Fruit fly (Drosophila melanogaster) whole organism, embryonic: Measurements from ENCODE around the gene CG10512.

Source experiments
- ATbp ChIP-seq: fragments of 200-800 bp; sonication (Bioruptor generic); optimal IDR thresholded peaks from 2 replicates; lab custom pipeline; 2017; ENCODE audit warnings: missing biosample characterization, mild to moderate bottlenecking, missing genetic modification characterization, missing genetic modification reagents
- Abd-B ChIP-seq: fragments of 200-800 bp; sonication (Bioruptor generic); optimal IDR thresholded peaks from 2 replicates; lab custom pipeline; 2018; ENCODE audit warnings: missing biosample characterization, mild to moderate bottlenecking, missing genetic modification characterization, moderate library complexity
- Atf-2 ChIP-seq: fragments of 200-800 bp; sonication (Bioruptor generic); optimal IDR thresholded peaks from 2 replicates; lab custom pipeline; 2016; ENCODE audit warnings: missing biosample characterization, missing genetic modification characterization
- Awh ChIP-seq: fragments of 200-800 bp; sonication (Bioruptor generic); IDR thresholded peaks from 2 replicates; pipeline ENCODE4, ENCODE4 v1.3.6; 2022; ENCODE audit warnings: missing biosample characterization, missing genetic modification characterization
- CG10543 ChIP-seq: fragments of 200-800 bp; sonication (Bioruptor generic); optimal IDR thresholded peaks from 3 replicates; lab custom pipeline; 2017; ENCODE audit warnings: missing biosample characterization, mild to moderate bottlenecking, missing genetic modification characterization, moderate library complexity
- CG11560 ChIP-seq: fragments of 200-800 bp; sonication (Bioruptor generic); IDR thresholded peaks from 3 replicates; pipeline ENCODE4 v1.3.6; 2022; ENCODE audit warnings: missing biosample characterization, missing genetic modification characterization
- CG12236 ChIP-seq: fragments of 200-800 bp; sonication (Bioruptor generic); optimal IDR thresholded peaks from 2 replicates; lab custom pipeline; 2016; ENCODE audit warnings: missing biosample characterization, missing genetic modification characterization
- CG14710 ChIP-seq: fragments of 200-800 bp; sonication (Bioruptor generic); optimal IDR thresholded peaks from 3 replicates; lab custom pipeline; 2019; ENCODE audit warnings: missing biosample characterization, mild to moderate bottlenecking, missing genetic modification characterization, moderate library complexity
- CG14965 ChIP-seq: fragments of 200-800 bp; sonication (Bioruptor generic); optimal IDR thresholded peaks from 2 replicates; lab custom pipeline; 2016; ENCODE audit warnings: missing biosample characterization, missing genetic modification characterization, borderline replicate concordance
- CG15269 ChIP-seq: fragments of 200-800 bp; sonication (Bioruptor generic); optimal IDR thresholded peaks from 2 replicates; lab custom pipeline; 2018; ENCODE audit warnings: missing biosample characterization, mild to moderate bottlenecking, missing genetic modification characterization, moderate library complexity
- CG18011 ChIP-seq: fragments of 200-800 bp; sonication (Bioruptor generic); optimal IDR thresholded peaks from 2 replicates; lab custom pipeline; 2017; ENCODE audit warnings: missing biosample characterization, missing genetic modification characterization, mild to moderate bottlenecking, moderate library complexity, missing genotype
- CG30020 ChIP-seq: fragments of 200-800 bp; optimal IDR thresholded peaks from 2 replicates; lab custom pipeline; 2019; ENCODE audit warnings: missing biosample characterization, mild to moderate bottlenecking, missing genetic modification characterization, moderate library complexity
- CG32767 ChIP-seq: fragments of 200-800 bp; sonication (Bioruptor generic); IDR thresholded peaks from 2 replicates; pipeline ENCODE4 v1.3.6; 2022; ENCODE audit warnings: missing biosample characterization, missing genetic modification characterization
- CG4707 ChIP-seq: fragments of 200-800 bp; sonication (Bioruptor generic); optimal IDR thresholded peaks from 2 replicates; lab custom pipeline; 2018; ENCODE audit warnings: missing biosample characterization, mild to moderate bottlenecking, missing genetic modification characterization, moderate library complexity
- CG7963 ChIP-seq: fragments of 200-800 bp; sonication (Bioruptor generic); IDR thresholded peaks from 3 replicates; pipeline ENCODE4 v1.3.6; 2022; ENCODE audit warnings: missing biosample characterization, missing genetic modification characterization; ENCODE audit not compliant: partially characterized antibody
- CG8765 ChIP-seq: fragments of 200-800 bp; sonication (Bioruptor generic); IDR thresholded peaks from 2 replicates; pipeline ENCODE4 v1.3.6; 2022; ENCODE audit warnings: missing biosample characterization, missing genetic modification characterization
- Dbx ChIP-seq: fragments of 200-800 bp; sonication (Bioruptor generic); IDR thresholded peaks from 3 replicates; pipeline ENCODE4 v1.3.6; 2022; ENCODE audit warnings: missing biosample characterization, missing genetic modification characterization
- Doc2 ChIP-seq: fragments of 200-800 bp; sonication (Bioruptor generic); IDR thresholded peaks from 2 replicates; pipeline ENCODE4 v1.3.6; 2022; ENCODE audit warnings: missing biosample characterization, missing genetic modification characterization
- Gsc ChIP-seq: fragments of 200-800 bp; sonication (Bioruptor generic); IDR thresholded peaks from 2 replicates; pipeline ENCODE4 v1.3.6; 2022; ENCODE audit warnings: missing biosample characterization, missing genetic modification characterization
- HLH4C ChIP-seq: fragments of 200-800 bp; sonication (Bioruptor generic); IDR thresholded peaks from 3 replicates; pipeline ENCODE4 v1.3.6; 2022; ENCODE audit warnings: missing biosample characterization, missing genetic modification characterization; ENCODE audit not compliant: partially characterized antibody
- Hmx ChIP-seq: fragments of 200-800 bp; sonication (Bioruptor generic); optimal IDR thresholded peaks from 2 replicates; lab custom pipeline; 2016; ENCODE audit warnings: missing biosample characterization, missing genetic modification characterization
- Jarid2 ChIP-seq: fragments of 200-800 bp; sonication (Bioruptor generic); optimal IDR thresholded peaks from 3 replicates; lab custom pipeline; 2017; ENCODE audit warnings: mild to moderate bottlenecking, missing biosample characterization, missing genetic modification reagents, missing genetic modification characterization
- MBD-R2 ChIP-seq: fragments of 200-800 bp; sonication (Bioruptor generic); IDR thresholded peaks from 2 replicates; pipeline ENCODE4 v1.3.6; 2022; ENCODE audit warnings: missing biosample characterization, missing genetic modification characterization
- Myb ChIP-seq: fragments of 200-800 bp; sonication (Bioruptor generic); optimal IDR thresholded peaks from 2 replicates; lab custom pipeline; 2016; ENCODE audit warnings: missing biosample characterization, missing genetic modification characterization
- Nf-YC ChIP-seq: fragments of 200-800 bp; optimal IDR thresholded peaks from 3 replicates; lab custom pipeline; 2019; ENCODE audit warnings: missing biosample characterization, mild to moderate bottlenecking, missing genetic modification characterization, moderate library complexity
- NfI ChIP-seq: fragments of 200-800 bp; sonication (Bioruptor generic); optimal IDR thresholded peaks from 3 replicates; lab custom pipeline; 2018; ENCODE audit warnings: missing biosample characterization, mild to moderate bottlenecking, missing genetic modification characterization, moderate library complexity
- PHDP ChIP-seq: fragments of 200-800 bp; sonication (Bioruptor generic); optimal IDR thresholded peaks from 3 replicates; lab custom pipeline; 2018; ENCODE audit warnings: missing biosample characterization, mild to moderate bottlenecking, missing genetic modification characterization, moderate library complexity
- Rx ChIP-seq: fragments of 200-800 bp; sonication (Bioruptor generic); IDR thresholded peaks from 2 replicates; pipeline ENCODE4 v1.3.6; 2022; ENCODE audit warnings: missing biosample characterization, missing genetic modification characterization
- Side ChIP-seq: fragments of 200-800 bp; sonication (Bioruptor generic); optimal IDR thresholded peaks from 2 replicates; lab custom pipeline; 2016; ENCODE audit warnings: missing biosample characterization, missing genetic modification characterization
- Sox102F ChIP-seq: fragments of 200-800 bp; sonication (Bioruptor generic); optimal IDR thresholded peaks from 2 replicates; lab custom pipeline; 2018; ENCODE audit warnings: missing biosample characterization, mild to moderate bottlenecking, missing genetic modification characterization, moderate library complexity
- ac ChIP-seq: fragments of 200-800 bp; sonication (Bioruptor generic); optimal IDR thresholded peaks from 3 replicates; lab custom pipeline; 2017; ENCODE audit warnings: missing biosample characterization, mild to moderate bottlenecking, missing genetic modification characterization
- bbx ChIP-seq: fragments of 200-800 bp; sonication (Bioruptor generic); IDR thresholded peaks from 2 replicates; pipeline ENCODE4 v1.3.6; 2022; ENCODE audit warnings: missing biosample characterization, missing genetic modification characterization; ENCODE audit not compliant: partially characterized antibody
- crol ChIP-seq: fragments of 200-800 bp; sonication (Bioruptor generic); IDR thresholded peaks from 2 replicates; pipeline ENCODE4 v1.3.6; 2022; ENCODE audit warnings: missing biosample characterization, missing genetic modification characterization
- crp ChIP-seq, 2 experiments: fragments of 200-800 bp; sonication (Bioruptor generic); optimal IDR thresholded peaks; 2 replicates in 1 of 2; 3 replicates in 1 of 2; lab custom pipeline; 2017; ENCODE audit warnings: missing biosample characterization in 2 of 2, missing genetic modification characterization in 2 of 2, mild to moderate bottlenecking in 1 of 2, moderate library complexity in 1 of 2
- en ChIP-seq: fragments of 200-800 bp; sonication (Bioruptor generic); optimal IDR thresholded peaks from 2 replicates; lab custom pipeline; 2016; ENCODE audit warnings: missing biosample characterization, missing genetic modification characterization
- ewg ChIP-seq: fragments of 200-800 bp; sonication (Bioruptor generic); optimal IDR thresholded peaks from 3 replicates; lab custom pipeline; 2017; ENCODE audit warnings: mild to moderate bottlenecking, missing biosample characterization, missing genetic modification reagents, missing genetic modification characterization
- grn ChIP-seq: fragments of 200-800 bp; sonication (Bioruptor generic); optimal IDR thresholded peaks from 3 replicates; lab custom pipeline; 2017; ENCODE audit warnings: missing biosample characterization, missing genetic modification characterization
- her ChIP-seq: fragments of 200-800 bp; sonication (Bioruptor generic); optimal IDR thresholded peaks from 2 replicates; lab custom pipeline; 2016; ENCODE audit warnings: missing biosample characterization, missing genetic modification characterization
- lbe ChIP-seq: fragments of 200-800 bp; sonication (Bioruptor generic); optimal IDR thresholded peaks from 2 replicates; lab custom pipeline; 2016; ENCODE audit warnings: missing biosample characterization, mild to moderate bottlenecking, missing genetic modification characterization
- lilli ChIP-seq: fragments of 200-800 bp; sonication (Bioruptor generic); optimal IDR thresholded peaks from 3 replicates; lab custom pipeline; 2016; ENCODE audit warnings: missing biosample characterization, missing genetic modification characterization
- lov ChIP-seq, 2 experiments: fragments of 200-800 bp in 1 of 2; fragments of >200 bp in 1 of 2; sonication (Bioruptor generic) in 1 of 2; IDR thresholded peaks in 1 of 2; optimal IDR thresholded peaks in 1 of 2; 2 replicates in 1 of 2; 3 replicates in 1 of 2; pipeline versions ENCODE4 v1.3.6 to Lab custom; 2017 to 2022; ENCODE audit warnings: missing biosample characterization in 1 of 2, missing genetic modification characterization in 1 of 2
- otp ChIP-seq: fragments of 200-800 bp; sonication (Bioruptor generic); IDR thresholded peaks from 3 replicates; pipeline ENCODE4, ENCODE4 v1.3.6; 2022; ENCODE audit warnings: missing biosample characterization, missing genetic modification characterization
- rib ChIP-seq: fragments of 200-800 bp; sonication (Bioruptor generic); IDR thresholded peaks from 2 replicates; pipeline ENCODE4 v1.3.6; 2022; ENCODE audit warnings: missing biosample characterization, missing genetic modification characterization
- sob ChIP-seq: fragments of 200-800 bp; sonication (Bioruptor generic); IDR thresholded peaks from 2 replicates; pipeline ENCODE4 v1.3.6; 2022; ENCODE audit warnings: missing biosample characterization, missing genetic modification characterization
- stc ChIP-seq: fragments of 200-800 bp; sonication (Bioruptor generic); IDR thresholded peaks from 2 replicates; pipeline ENCODE4 v1.3.6; 2022; ENCODE audit warnings: missing biosample characterization, missing genetic modification characterization
- stwl ChIP-seq: fragments of 200-800 bp; sonication (Bioruptor generic); optimal IDR thresholded peaks from 3 replicates; lab custom pipeline; 2018; ENCODE audit warnings: missing biosample characterization, mild to moderate bottlenecking, missing genetic modification characterization, moderate library complexity
- tll ChIP-seq, 2 experiments: fragments of 200-800 bp in 1 of 2; fragments of >200 bp in 1 of 2; sonication (Bioruptor generic) in 1 of 2; optimal IDR thresholded peaks; 2 replicates each; lab custom pipeline; 2017 to 2019; ENCODE audit warnings: missing biosample characterization in 2 of 2, missing genetic modification characterization in 2 of 2, mild to moderate bottlenecking in 1 of 2, moderate library complexity in 1 of 2
- vvl ChIP-seq: fragments of 200-800 bp; sonication (Bioruptor generic); IDR thresholded peaks from 2 replicates; pipeline ENCODE4 v1.3.6; 2022; ENCODE audit warnings: missing biosample characterization, missing genetic modification characterization
- zf30C ChIP-seq: fragments of 200-800 bp; sonication (Bioruptor generic); optimal IDR thresholded peaks from 3 replicates; lab custom pipeline; 2018; ENCODE audit warnings: missing biosample characterization, mild to moderate bottlenecking, missing genetic modification characterization

Gene CG10512

DNA sequence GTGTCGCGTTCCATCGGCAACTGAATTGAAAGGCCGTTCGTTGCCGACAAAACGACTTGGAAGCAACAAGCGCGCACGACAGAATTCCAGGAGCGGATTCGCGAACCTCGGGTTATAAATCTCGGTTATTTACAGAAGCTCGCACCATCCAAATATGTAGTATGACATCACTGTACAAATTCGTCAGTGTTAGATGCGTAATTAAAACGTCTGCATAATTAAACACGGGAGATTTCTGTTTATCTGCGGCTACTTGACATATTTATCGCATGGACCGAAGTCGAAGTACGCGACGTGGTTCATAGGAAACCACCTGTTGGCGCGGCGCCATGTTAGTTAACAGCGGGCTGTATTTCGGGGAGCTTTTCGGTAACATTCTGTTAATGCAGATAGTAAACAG, 30.8 kb upstream of the CG10512 start, which contains the start of gene Ac78C (continued):
- TF ChIP-seq Nf-YC (tag; lab: Kevin White, UChicago) = peak; percentile 77
- peak; percentile 60 for TF ChIP-seq en (GFP tag; lab: Kevin White, UChicago)
- peak; percentile 79 for TF ChIP-seq Abd-B (GFP tag; lab: Kevin White, UChicago)
- no peak; the same call in none of the 2 replicates for TF ChIP-seq MBD-R2 (GFP tag; lab: Robert Waterston, UW)
- TF ChIP-seq Doc2 (GFP tag; lab: Robert Waterston, UW) = peak; percentile 51; the same call in 1 of the 2 replicates
- TF ChIP-seq Jarid2 = peak; percentile 64
- TF ChIP-seq Awh (GFP tag; lab: Robert Waterston, UW) = peak; percentile 84
- no peak for TF ChIP-seq stwl (tag; lab: Kevin White, UChicago)
- TF ChIP-seq crp (GFP tag; optimal IDR thresholded peaks at IDR 0.05; lab: Kevin White, UChicago) = no peak
- peak; percentile 77 for TF ChIP-seq CG32767 (GFP tag; lab: Robert Waterston, UW)
- TF ChIP-seq Atf-2 = peak; percentile 79
- 0 out of 2 replicates have a peak, but pooled peaks have one; percentile 32 for TF ChIP-seq Gsc
- TF ChIP-seq zf30C = no peak
- peak; percentile 1 for TF ChIP-seq lbe (GFP tag; lab: Kevin White, UChicago)
- TF ChIP-seq grn = peak; percentile 6
- TF ChIP-seq tll (GFP tag; optimal IDR thresholded peaks at IDR 0.05; lab: Kevin White, UChicago) = no peak
- TF ChIP-seq CG14710 (tag; lab: Kevin White, UChicago) = no peak
- TF ChIP-seq Rx (GFP tag; lab: Robert Waterston, UW) = peak; percentile 68
- no peak for TF ChIP-seq CG30020 (tag; lab: Kevin White, UChicago)
- peak; percentile 68; the same call in 1 of the 2 replicates for TF ChIP-seq stc (GFP tag; lab: Robert Waterston, UW)
- peak; percentile 86 for TF ChIP-seq PHDP
- TF ChIP-seq CG4707 = no peak
- TF ChIP-seq sob (GFP tag; lab: Robert Waterston, UW) = peak; percentile 95
- peak; percentile 93 for TF ChIP-seq her
- TF ChIP-seq CG14965 (GFP tag; lab: Kevin White, UChicago) = peak; percentile 18
- TF ChIP-seq Hmx (GFP tag; lab: Kevin White, UChicago) = peak; percentile 46
- TF ChIP-seq CG15269 (tag; lab: Kevin White, UChicago) = peak; percentile 91
- TF ChIP-seq lilli (GFP tag; lab: Kevin White, UChicago) = peak; percentile 93
- TF ChIP-seq Dbx (GFP tag; lab: Robert Waterston, UW) = peak; percentile 92
- peak; percentile 58 for TF ChIP-seq ewg (GFP tag; lab: Kevin White, UChicago)
- TF ChIP-seq NfI = peak; percentile 93
- peak; percentile 95 for TF ChIP-seq vvl
- TF ChIP-seq CG10543 (GFP tag; lab: Kevin White, UChicago) = peak; percentile 96
- no peak; the same call in 1 of the 2 replicates for TF ChIP-seq CG8765 (GFP tag; lab: Robert Waterston, UW)
- TF ChIP-seq rib (GFP tag; lab: Robert Waterston, UW) = peak; percentile 83
- peak; percentile 65; the same call in 2 of the 3 replicates for TF ChIP-seq otp (GFP tag; lab: Robert Waterston, UW)
- peak; percentile 45; the same call in 2 of the 3 replicates for TF ChIP-seq CG11560 (tag; lab: Robert Waterston, UW)
- peak; percentile 48; the same call in 1 of the 2 replicates for TF ChIP-seq bbx (GFP tag; lab: Robert Waterston, UW)
- peak; percentile 57; the same call in 2 of the 3 replicates for TF ChIP-seq HLH4C (GFP tag; lab: Robert Waterston, UW)
- TF ChIP-seq Myb (GFP tag; lab: Kevin White, UChicago) = peak; percentile 79
- no peak for TF ChIP-seq lov (optimal IDR thresholded peaks at IDR 0.05; lab: Kevin White, UChicago)
- peak; percentile 56; the same call in 1 of the 3 replicates for TF ChIP-seq lov (GFP tag; IDR thresholded peaks at IDR 0.05; lab: Robert Waterston, UW)
- no peak for TF ChIP-seq ac (GFP tag; lab: Kevin White, UChicago)
- TF ChIP-seq crol (GFP tag; lab: Robert Waterston, UW) = no peak
- TF ChIP-seq Side = peak; percentile 90
- TF ChIP-seq CG7963 = no peak
- peak; percentile 77 for TF ChIP-seq Sox102F (GFP tag; lab: Kevin White, UChicago)
- peak; percentile 76 for TF ChIP-seq CG18011
- TF ChIP-seq ATbp = peak; percentile 80
- peak; percentile 11 for TF ChIP-seq CG12236 (GFP tag; lab: Kevin White, UChicago)
